Fruit fly (Drosophila melanogaster): ENCODE measurements around the gene LysX.

Gene LysX

dm6 chr3L:1208206-1208605 is 13.1 kb upstream of the LysX start (continued):
- TF ChIP-seq Xbp1 (GFP tag; optimal IDR thresholded peaks at IDR 0.05) (no peak), Six4 (GFP tag; optimal IDR thresholded peaks at IDR 0.05) (no peak), Taf1 (GFP tag; IDR thresholded peaks at IDR 0.05) (no peak), CG12155 (GFP tag; optimal IDR thresholded peaks at IDR 0.05) (no peak), fru (optimal IDR thresholded peaks at IDR 0.05) (no peak), stwl (tag; optimal IDR thresholded peaks at IDR 0.05) (no peak), ac (GFP tag; optimal IDR thresholded peaks at IDR 0.05) (no peak), CG8290 (GFP tag; optimal IDR thresholded peaks at IDR 0.05) (no peak), CG8290 (tag; optimal IDR thresholded peaks at IDR 0.05) (peak in 1 of 2 experiments; percentile 7), vfl (GFP tag; optimal IDR thresholded peaks at IDR 0.05) (no peak), CG1602 (GFP tag; optimal IDR thresholded peaks at IDR 0.05) (no peak), CG4282 (GFP tag; optimal IDR thresholded peaks at IDR 0.05) (no peak), ara (GFP tag; IDR thresholded peaks at IDR 0.05) (no peak), Ada2b (GFP tag; IDR thresholded peaks at IDR 0.05) (no peak), Trl (optimal IDR thresholded peaks at IDR 0.05) (peak; percentile 57 to 59), Trl (GFP tag; optimal IDR thresholded peaks at IDR 0.05) (no peak), bcd (GFP tag; optimal IDR thresholded peaks at IDR 0.05) (peak; percentile 28), ranshi (GFP tag; IDR thresholded peaks at IDR 0.05) (no peak), CG10274 (GFP tag; optimal IDR thresholded peaks at IDR 0.05) (no peak), Atf6 (GFP tag; IDR thresholded peaks at IDR 0.05) (no peak), lab (GFP tag; optimal IDR thresholded peaks at IDR 0.05) (no peak), CTCF (GFP tag; optimal IDR thresholded peaks at IDR 0.05) (no peak), CG7839 (tag; optimal IDR thresholded peaks at IDR 0.05) (no peak), D19B (GFP tag; optimal IDR thresholded peaks at IDR 0.05) (no peak), peb (GFP tag; IDR thresholded peaks at IDR 0.05) (no peak), CG12769 (tag; optimal IDR thresholded peaks at IDR 0.05) (peak; percentile 64), CG34422 (GFP tag; IDR thresholded peaks at IDR 0.05) (0 out of 3 replicates have a peak, but pooled peaks have one; percentile 45), Doc2 (GFP tag; IDR thresholded peaks at IDR 0.05) (no peak), ro (GFP tag; IDR thresholded peaks at IDR 0.05) (no peak), HLH4C (GFP tag; IDR thresholded peaks at IDR 0.05; ENCODE audit: partially characterized antibody) (no peak), Med (GFP tag) (peak; percentile 51), CG31365 (tag; optimal IDR thresholded peaks at IDR 0.05) (no peak), CG17359 (tag; optimal IDR thresholded peaks at IDR 0.05) (no peak), run (tag; optimal IDR thresholded peaks at IDR 0.05) (no peak), Neu2 (GFP tag; optimal IDR thresholded peaks at IDR 0.05; ENCODE audit: borderline replicate concordance) (no peak), vvl (GFP tag; IDR thresholded peaks at IDR 0.05) (peak; percentile 41; the same call in 1 of the 2 replicates), Adf1 (GFP tag; IDR thresholded peaks at IDR 0.05) (no peak), CG10321 (GFP tag; IDR thresholded peaks at IDR 0.05) (no peak), sna (GFP tag; IDR thresholded peaks at IDR 0.05; ENCODE audit: partially characterized antibody) (no peak), YL-1 (GFP tag; optimal IDR thresholded peaks at IDR 0.05) (no peak), CG2712 (tag; optimal IDR thresholded peaks at IDR 0.05) (no peak), bbx (GFP tag; IDR thresholded peaks at IDR 0.05; ENCODE audit: partially characterized antibody) (0 out of 2 replicates have a peak, but pooled peaks have one; percentile 25), CG13424 (tag; optimal IDR thresholded peaks at IDR 0.05) (no peak), ab (GFP tag; optimal IDR thresholded peaks at IDR 0.05) (no peak), Hr78 (GFP tag; optimal IDR thresholded peaks at IDR 0.05) (peak in 1 of 2 experiments; percentile 65), oc (tag; optimal IDR thresholded peaks at IDR 0.05) (peak; percentile 43), CG9797 (GFP tag; optimal IDR thresholded peaks at IDR 0.05) (no peak), dmrt11E (tag; optimal IDR thresholded peaks at IDR 0.05) (no peak), CG10267 (tag; optimal IDR thresholded peaks at IDR 0.05) (no peak), grau (tag; optimal IDR thresholded peaks at IDR 0.05) (no peak), CG12659 (GFP tag; optimal IDR thresholded peaks at IDR 0.05) (no peak), gsb (GFP tag; IDR thresholded peaks at IDR 0.05) (no peak), Fer1 (GFP tag; optimal IDR thresholded peaks at IDR 0.05) (no peak)
